Fruit fly (Drosophila melanogaster) ovary, adult (tissue): Measurements from ENCODE around the gene tal-3A.

ENCODE experiments used
- CG17801 ChIP-seq: fragments of 200-800 bp; optimal IDR thresholded peaks from 2 replicates; lab custom pipeline; 2019; ENCODE audit warnings: missing biosample characterization, mild to moderate bottlenecking, missing genetic modification characterization, moderate library complexity; ENCODE audit not compliant: partially characterized antibody

tal-3A gene

DNA sequence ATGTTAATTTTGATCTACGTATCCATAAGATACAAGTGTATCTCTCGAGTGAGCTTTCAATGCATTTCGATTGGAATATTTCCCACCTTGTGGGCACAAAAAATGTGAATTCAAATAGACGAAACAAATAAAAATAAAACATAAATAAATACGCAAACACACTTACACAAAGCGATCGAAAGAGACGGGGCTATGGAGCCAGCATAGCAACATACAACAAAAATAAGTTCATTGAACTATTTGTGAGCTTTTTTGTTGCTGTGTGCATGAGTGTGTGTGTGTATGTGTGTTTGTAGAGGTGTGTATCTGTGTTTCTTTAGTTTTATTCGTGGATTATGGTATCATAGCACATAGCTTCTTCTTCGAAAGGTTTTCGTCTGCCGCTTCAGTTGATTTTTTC is 7.6 kb downstream of the tal-3A start:
- no peak for TF ChIP-seq CG17801

DNA sequence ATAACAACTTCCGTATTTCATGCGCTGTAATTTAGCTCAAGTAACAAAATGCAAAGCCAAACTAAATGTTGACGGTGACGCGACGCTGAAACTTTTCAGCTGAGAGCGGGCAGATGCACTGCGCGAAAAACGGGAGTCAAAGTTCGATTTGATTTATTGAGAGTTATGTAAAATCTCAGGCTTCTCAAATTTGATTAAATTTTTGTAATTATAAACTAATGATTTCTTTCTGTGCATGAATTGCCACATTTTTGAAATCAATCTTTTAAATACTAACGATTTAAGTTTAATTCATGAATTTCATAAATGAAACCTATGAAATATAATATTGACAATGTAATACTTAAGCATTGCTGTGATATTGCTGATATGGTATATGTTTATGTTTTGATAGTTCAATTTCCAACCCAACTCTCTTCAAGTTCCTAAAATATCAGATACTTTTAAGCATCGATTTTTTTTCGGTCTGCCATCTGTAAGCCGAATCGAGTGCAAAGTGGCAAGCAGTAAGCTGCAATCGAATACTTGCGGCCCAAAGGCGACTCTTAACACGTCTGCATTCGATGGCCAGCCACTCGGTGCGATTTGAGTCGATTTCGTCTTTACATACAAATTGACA is 9.8 kb downstream of the tal-3A start:
- TF ChIP-seq CG17801 = no peak

dm6 chr3R:13827953-13828922 is 15.3 kb downstream of the tal-3A start, which contains the start of gene Mst87F:
TSS of gene Mst87F (minus strand) at chr3R:13828008.
- TF ChIP-seq CG17801 = peak; percentile 11

DNA sequence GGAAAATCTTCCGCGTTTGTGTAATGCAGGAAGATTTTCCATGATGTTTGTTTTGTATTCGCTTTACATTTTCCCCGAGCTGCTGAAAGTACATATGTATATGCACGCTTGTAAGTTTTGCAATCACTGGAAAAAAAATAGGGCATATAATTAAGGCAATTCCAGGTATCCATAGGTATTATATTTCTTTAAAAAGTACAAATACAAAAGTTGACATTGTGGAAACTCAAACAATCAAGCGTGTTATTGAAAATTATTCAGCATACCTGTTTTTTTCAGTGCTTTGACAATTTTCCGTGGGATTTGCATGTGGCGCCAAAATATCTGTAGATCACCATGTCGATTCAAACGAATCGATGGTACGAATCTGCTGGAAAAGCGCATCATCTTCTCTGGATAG is 18.1 kb downstream of the tal-3A start:
- no peak for TF ChIP-seq CG17801

DNA sequence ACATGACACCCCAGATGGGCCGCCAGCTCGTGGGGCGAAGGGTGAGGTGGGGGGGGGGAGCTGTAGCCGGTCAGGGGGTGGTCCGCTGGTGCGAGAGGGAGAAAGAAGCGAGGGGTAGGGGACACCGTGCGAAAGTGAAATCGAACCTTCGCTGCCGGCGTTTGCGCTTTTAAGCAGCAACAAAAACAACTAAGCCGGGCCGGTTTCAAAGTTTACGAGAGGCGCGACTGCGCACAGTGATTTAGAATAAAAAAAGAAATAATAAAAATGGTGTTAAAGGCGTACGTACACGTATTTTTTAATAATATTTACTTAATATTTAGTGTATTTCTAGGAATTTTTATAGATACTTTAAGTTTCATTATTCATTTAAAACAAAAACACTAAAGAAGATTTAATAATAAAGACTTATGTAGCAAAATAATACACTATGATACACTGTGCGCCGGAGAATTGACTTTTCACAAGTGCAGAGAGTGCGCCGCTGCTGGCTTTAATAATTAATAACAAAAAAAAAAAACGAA is 18.7 kb downstream of the tal-3A start:
- TF ChIP-seq CG17801 = peak; percentile 67

dm6 chr3R:13832950-13833349 is 20.0 kb downstream of the tal-3A start:
- no peak for TF ChIP-seq CG17801

DNA sequence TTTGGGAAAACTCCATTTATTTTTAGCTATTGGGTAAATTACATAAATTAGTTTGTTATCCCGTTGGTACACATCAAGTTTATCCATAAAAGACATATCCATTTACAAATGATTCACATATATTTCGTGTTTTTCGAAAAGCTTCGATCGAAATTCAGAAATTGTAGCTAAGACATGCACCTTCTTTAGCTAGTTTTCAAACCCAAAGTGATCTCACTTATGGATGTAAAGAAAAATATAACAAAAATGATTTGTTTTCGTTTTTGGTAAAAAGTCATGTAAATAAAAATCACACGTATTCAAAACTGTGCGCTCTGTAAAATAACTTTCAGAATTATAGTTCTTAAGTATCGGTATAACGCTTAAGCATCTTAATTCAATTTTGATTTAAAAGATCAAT is 20.6 kb downstream of the tal-3A start:
- TF ChIP-seq CG17801 = no peak

dm6 chr3R:13834551-13834950 is 21.6 kb downstream of the tal-3A start:
- TF ChIP-seq CG17801 = no peak

- no peak for TF ChIP-seq CG17801
Observed at dm6 chr3R:13837807-13838206, 24.9 kb downstream of the tal-3A start, which contains the start of gene Nsf2. TSS of gene Nsf2 (minus strand) at chr3R:13837991.

DNA sequence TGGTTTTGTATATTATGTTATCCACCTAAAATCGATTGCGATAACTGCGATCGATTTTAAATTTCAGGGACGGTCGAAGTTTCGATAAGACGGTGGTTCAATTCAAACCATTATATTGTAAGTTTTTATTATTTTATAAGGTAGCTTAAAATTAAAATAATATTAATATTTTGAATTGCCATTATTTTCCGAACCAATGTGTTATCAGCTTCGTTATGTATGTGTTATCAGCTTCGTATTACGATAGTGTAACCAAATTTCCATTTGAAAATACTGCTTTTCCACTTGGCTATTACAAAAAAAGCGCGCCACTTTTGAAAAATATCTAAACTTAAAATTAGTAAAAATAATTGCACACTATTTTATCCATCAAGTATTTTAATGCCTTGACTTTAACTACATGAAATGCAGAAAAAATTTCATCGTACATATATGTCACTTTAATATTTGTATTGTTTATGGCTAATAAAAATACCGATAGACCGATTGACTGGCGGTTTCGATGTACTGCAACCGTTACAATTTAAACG is 27.0 kb downstream of the tal-3A start, which contains the start of gene CG31495:
Gene CG31495, minus strand, starts transcription at position 52 of the 530 bp plus-strand sequence.
- TF ChIP-seq CG17801 = no peak

dm6 chr3R:13840956-13841355 is 28.0 kb downstream of the tal-3A start:
- TF ChIP-seq CG17801 = no peak

DNA sequence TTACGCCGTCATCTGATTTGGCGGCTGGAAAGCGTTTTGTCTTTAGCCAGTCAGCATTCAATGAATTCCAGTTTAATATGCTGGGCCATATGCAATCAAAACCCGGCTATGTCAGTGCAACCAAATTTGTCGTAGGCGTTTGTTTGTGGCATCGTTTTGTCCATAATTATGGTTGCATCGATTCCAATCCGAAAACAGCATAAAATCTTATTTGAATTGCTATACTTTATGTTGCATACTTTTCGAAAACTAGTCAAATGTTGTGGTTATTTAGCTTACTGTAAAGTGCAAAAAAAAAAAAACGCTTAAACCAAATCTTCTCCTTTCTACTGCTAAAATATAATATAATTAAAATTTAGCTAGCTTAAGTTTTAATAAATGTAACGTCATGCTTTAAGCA is 29.6 kb downstream of the tal-3A start:
- TF ChIP-seq CG17801 = no peak

dm6 chr3R:13843611-13844010 is 30.7 kb downstream of the tal-3A start:
- TF ChIP-seq CG17801 = no peak

DNA sequence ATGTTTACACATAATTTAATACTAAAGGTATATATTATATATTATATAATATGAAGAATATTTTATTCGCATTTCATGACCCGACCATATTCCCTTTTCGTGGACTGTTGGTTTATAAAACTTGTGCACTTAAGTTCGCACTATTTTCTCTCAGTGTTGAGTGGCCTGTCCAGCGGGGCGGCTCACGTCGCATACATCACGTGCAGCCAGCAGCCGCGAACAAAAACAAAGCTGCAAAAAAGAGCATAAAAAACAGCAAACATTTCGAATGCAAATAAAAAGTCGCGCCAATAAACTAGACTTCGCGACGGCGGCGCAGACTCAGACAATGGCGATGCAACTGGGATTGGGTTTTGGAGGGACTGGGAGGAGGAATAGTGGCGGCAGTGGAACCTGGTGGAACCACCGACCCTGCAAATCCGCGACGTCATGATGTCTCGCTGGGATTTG is 32.4 kb downstream of the tal-3A start:
- TF ChIP-seq CG17801 = no peak

DNA sequence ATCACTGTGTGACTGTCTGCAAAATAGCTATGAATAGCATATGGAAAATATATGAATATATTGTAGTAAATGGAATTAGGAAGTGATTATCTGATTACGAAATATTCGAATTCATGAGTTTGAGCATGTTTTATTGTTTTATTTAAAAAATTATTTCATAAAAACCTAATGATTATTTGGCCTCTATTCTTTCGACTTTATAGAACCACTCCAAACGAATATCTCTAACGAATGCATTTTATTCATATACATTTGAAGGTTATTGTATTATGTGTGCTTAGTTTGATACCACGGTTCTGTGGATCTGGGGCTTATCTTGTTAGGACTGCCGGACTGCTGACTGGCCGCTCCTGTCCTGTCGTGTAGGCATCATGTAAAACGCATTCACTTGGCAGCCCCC is 33.0 kb downstream of the tal-3A start:
- no peak for TF ChIP-seq CG17801

dm6 chr3R:13847289-13847688 is 34.4 kb downstream of the tal-3A start:
- no peak for TF ChIP-seq CG17801

DNA sequence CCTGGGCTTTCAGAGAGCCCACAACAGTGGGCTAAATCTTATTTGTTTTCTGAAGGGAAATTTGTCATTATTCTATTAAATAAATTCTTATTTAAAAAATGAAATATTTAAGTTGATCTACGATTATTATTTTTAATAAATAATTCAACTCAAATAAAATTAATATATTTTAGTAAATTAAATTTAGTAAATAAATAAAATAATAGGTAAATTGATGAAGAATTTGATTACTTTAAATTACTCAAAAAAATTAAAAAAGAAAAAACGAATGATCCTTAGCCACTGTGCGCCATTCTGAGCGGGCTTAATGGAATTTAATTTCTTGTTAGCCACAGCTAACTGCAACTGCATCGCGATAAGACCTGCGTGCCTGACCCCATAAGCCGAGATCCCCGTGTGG is 35.4 kb downstream of the tal-3A start:
- no peak for TF ChIP-seq CG17801
